Fruit fly (Drosophila melanogaster) whole organism, wandering third instar larva: ENCODE data around the gene Ir94c.

Source experiments
- Abd-B ChIP-seq: fragments of >200 bp; optimal IDR thresholded peaks from 2 replicates; lab custom pipeline; 2017; ENCODE audit warnings: missing biosample characterization, missing genetic modification characterization
- CG9705 ChIP-seq: fragments of 200-800 bp; sonication (Bioruptor generic); optimal IDR thresholded peaks from 2 replicates; lab custom pipeline; 2018; ENCODE audit warnings: missing biosample characterization, mild to moderate bottlenecking, missing genetic modification characterization
- CrebA ChIP-seq: fragments of 200-800 bp; sonication (Bioruptor generic); optimal IDR thresholded peaks from 2 replicates; lab custom pipeline; 2016; ENCODE audit warnings: missing biosample characterization, mild to moderate bottlenecking, missing genetic modification characterization, borderline replicate concordance
- Dfd ChIP-seq: fragments of >200 bp; optimal IDR thresholded peaks from 2 replicates; lab custom pipeline; 2017; ENCODE audit warnings: missing biosample characterization, missing genetic modification characterization
- Dif ChIP-seq: fragments of 200-275, 200-300 bp; sonication (Bioruptor generic); optimal IDR thresholded peaks from 2 replicates; lab custom pipeline; 2018; ENCODE audit warnings: missing biosample characterization, missing genetic modification characterization; ENCODE audit not compliant: partially characterized antibody
- GATAd ChIP-seq: sonication (Bioruptor generic); optimal IDR thresholded peaks from 2 replicates; lab custom pipeline; 2016; ENCODE audit warnings: missing biosample characterization, missing genetic modification characterization
- HLH106 ChIP-seq: fragments of 200-800 bp; optimal IDR thresholded peaks from 3 replicates; lab custom pipeline; 2019; ENCODE audit warnings: missing biosample characterization, mild to moderate bottlenecking, missing genetic modification characterization, moderate library complexity
- Hnf4 ChIP-seq: fragments of 200-800 bp; sonication (Bioruptor generic); optimal IDR thresholded peaks from 2 replicates; lab custom pipeline; 2016; ENCODE audit warnings: missing biosample characterization, mild to moderate bottlenecking, missing genetic modification characterization
- Hr78 ChIP-seq: fragments of >200 bp; optimal IDR thresholded peaks from 2 replicates; lab custom pipeline; 2017; ENCODE audit warnings: missing biosample characterization, missing genetic modification characterization
- Hr83 ChIP-seq: fragments of 200-300 bp; sonication (Bioruptor generic); optimal IDR thresholded peaks from 2 replicates; lab custom pipeline; 2016; ENCODE audit warnings: missing biosample characterization, mild to moderate bottlenecking, missing genetic modification characterization, moderate library complexity; ENCODE audit not compliant: poor library complexity, severe bottlenecking
- Jra ChIP-seq: sonication (Bioruptor generic); optimal IDR thresholded peaks from 2 replicates; lab custom pipeline; 2016; ENCODE audit warnings: missing biosample characterization, missing genetic modification characterization
- Myc ChIP-seq: fragments of >200 bp; optimal IDR thresholded peaks from 2 replicates; lab custom pipeline; 2017
- N ChIP-seq: fragments of >200 bp; optimal IDR thresholded peaks from 2 replicates; lab custom pipeline; 2018; ENCODE audit warnings: missing biosample characterization, missing external identifiers, missing genetic modification characterization
- OdsH ChIP-seq: fragments of 200-800 bp; sonication (Bioruptor generic); optimal IDR thresholded peaks from 2 replicates; lab custom pipeline; 2016; ENCODE audit warnings: missing biosample characterization, mild to moderate bottlenecking, missing genetic modification characterization
- Vsx2 ChIP-seq: fragments of 200-300, 225-300 bp; sonication (Bioruptor generic); optimal IDR thresholded peaks from 2 replicates; lab custom pipeline; 2018; ENCODE audit warnings: missing biosample characterization, missing genetic modification characterization; ENCODE audit not compliant: partially characterized antibody
- br ChIP-seq: fragments of 200-800 bp; sonication (Bioruptor generic); optimal IDR thresholded peaks from 2 replicates; lab custom pipeline; 2016; ENCODE audit warnings: missing biosample characterization, missing genetic modification characterization
- brk ChIP-seq: fragments of 200-800 bp; sonication (Bioruptor generic); optimal IDR thresholded peaks from 2 replicates; lab custom pipeline; 2016; ENCODE audit warnings: missing biosample characterization, mild to moderate bottlenecking, missing genetic modification characterization
- dl ChIP-seq, 2 experiments: fragments of 175-275, 200-275 bp in 1 of 2; fragments of 200-275 bp in 1 of 2; sonication (Bioruptor generic); optimal IDR thresholded peaks; lab custom pipeline; 2018; ENCODE audit warnings: mild to moderate bottlenecking in 2 of 2, missing biosample characterization in 2 of 2, missing genetic modification characterization in 2 of 2, moderate library complexity in 2 of 2; ENCODE audit not compliant: partially characterized antibody in 2 of 2, insufficient read depth in 1 of 2
- dmrt93B ChIP-seq: fragments of 200-800 bp; sonication (Bioruptor generic); optimal IDR thresholded peaks from 2 replicates; lab custom pipeline; 2018; ENCODE audit warnings: missing biosample characterization, mild to moderate bottlenecking, missing genetic modification characterization
- dsf ChIP-seq: sonication (Bioruptor generic); optimal IDR thresholded peaks from 2 replicates; lab custom pipeline; 2016; ENCODE audit warnings: missing biosample characterization, missing genetic modification characterization, borderline replicate concordance
- ey ChIP-seq: fragments of 200-800 bp; sonication (Bioruptor generic); optimal IDR thresholded peaks from 2 replicates; lab custom pipeline; 2016; ENCODE audit warnings: missing biosample characterization, missing genetic modification characterization
- fru ChIP-seq: fragments of 200-800 bp; sonication (Bioruptor generic); optimal IDR thresholded peaks from 3 replicates; lab custom pipeline; 2016; ENCODE audit warnings: missing biosample characterization, mild to moderate bottlenecking, missing genetic modification characterization
- h ChIP-seq: fragments of 200-800 bp; sonication (Bioruptor generic); optimal IDR thresholded peaks from 3 replicates; lab custom pipeline; 2016; ENCODE audit warnings: missing biosample characterization, mild to moderate bottlenecking, missing genetic modification characterization
- jim ChIP-seq: fragments of 175-275, 200-325 bp; sonication (Bioruptor generic); optimal IDR thresholded peaks from 2 replicates; lab custom pipeline; 2016; ENCODE audit warnings: missing biosample characterization, mild to moderate bottlenecking, missing genetic modification characterization
- lola ChIP-seq: fragments of >200 bp; optimal IDR thresholded peaks from 2 replicates; lab custom pipeline; 2017; ENCODE audit warnings: missing biosample characterization, missing genetic modification characterization
- pan ChIP-seq: fragments of >200 bp; optimal IDR thresholded peaks from 2 replicates; lab custom pipeline; 2017
- psq ChIP-seq: fragments of 200-800 bp; sonication (Bioruptor generic); optimal IDR thresholded peaks from 3 replicates; lab custom pipeline; 2017; ENCODE audit warnings: missing biosample characterization, mild to moderate bottlenecking, missing genetic modification characterization, moderate library complexity
- rgr ChIP-seq: fragments of 200-800 bp; sonication (Bioruptor generic); optimal IDR thresholded peaks from 3 replicates; lab custom pipeline; 2016; ENCODE audit warnings: missing biosample characterization, mild to moderate bottlenecking, missing genetic modification characterization
- sage ChIP-seq: fragments of 200-800 bp; sonication (Bioruptor generic); optimal IDR thresholded peaks from 2 replicates; lab custom pipeline; 2016; ENCODE audit warnings: missing biosample characterization, mild to moderate bottlenecking, missing genetic modification characterization
- tai ChIP-seq: sonication (Bioruptor generic); optimal IDR thresholded peaks from 2 replicates; lab custom pipeline; 2016; ENCODE audit warnings: missing biosample characterization, missing genetic modification characterization
- usp ChIP-seq: fragments of >200 bp; optimal IDR thresholded peaks from 2 replicates; lab custom pipeline; 2017; ENCODE audit warnings: missing biosample characterization, missing genetic modification characterization
- woc ChIP-seq: sonication (Bioruptor generic); optimal IDR thresholded peaks from 2 replicates; lab custom pipeline; 2016; ENCODE audit warnings: missing biosample characterization, mild to moderate bottlenecking, missing genetic modification characterization

The Ir94c gene

dm6 chr3R:22158243-22158642 lies 39.0 kb upstream of the Ir94c start:
- TF ChIP-seq br (no peak), Dif (GFP tag; lab: Kevin White, UChicago) (no peak), Jra (GFP tag; lab: Kevin White, UChicago) (no peak), lola (GFP tag; lab: Kevin White, UChicago) (no peak), Hnf4 (GFP tag; lab: Kevin White, UChicago) (no peak), tai (no peak), GATAd (no peak), CG9705 (GFP tag; lab: Kevin White, UChicago) (no peak), dl (GFP tag; optimal IDR thresholded peaks at IDR 0.05; lab: Kevin White, UChicago; ENCODE audit: insufficient read depth in 1 of 2, partially characterized antibody in 2 of 2) (no peak), h (GFP tag; lab: Kevin White, UChicago) (no peak), fru (GFP tag; lab: Kevin White, UChicago) (no peak), usp (no peak), Hr83 (no peak), dsf (GFP tag; lab: Kevin White, UChicago) (no peak), CrebA (GFP tag; lab: Kevin White, UChicago) (no peak), Myc (lab: Kevin White, UChicago) (no peak), psq (GFP tag; lab: Kevin White, UChicago) (no peak)

dm6 chr3R:22153693-22154092 lies 34.4 kb upstream of the Ir94c start:
- TF ChIP-seq Abd-B (GFP tag; lab: Kevin White, UChicago) (no peak), dmrt93B (GFP tag; lab: Kevin White, UChicago) (no peak), jim (GFP tag; lab: Kevin White, UChicago) (no peak)
- TF ChIP-seq, all 38 proteins: peak for 0

dm6 chr3R:22152424-22152823 lies 33.2 kb upstream of the Ir94c start:
- no peak for TF ChIP-seq Hr78
- TF ChIP-seq jim (GFP tag; lab: Kevin White, UChicago): no peak
- TF ChIP-seq pan (lab: Kevin White, UChicago): no peak
- no peak for TF ChIP-seq sage (GFP tag; lab: Kevin White, UChicago)
- no peak for TF ChIP-seq GATAd
- TF ChIP-seq brk (GFP tag; lab: Kevin White, UChicago): no peak
- TF ChIP-seq rgr: no peak
- no peak for TF ChIP-seq N (GFP tag; lab: Kevin White, UChicago)
- TF ChIP-seq Abd-B (GFP tag; lab: Kevin White, UChicago): no peak
- no peak for TF ChIP-seq Vsx2 (GFP tag; lab: Kevin White, UChicago)
- TF ChIP-seq Hr83: no peak
- TF ChIP-seq fru (GFP tag; lab: Kevin White, UChicago): no peak
- no peak for TF ChIP-seq CG9705 (GFP tag; lab: Kevin White, UChicago)
- TF ChIP-seq Jra (GFP tag; lab: Kevin White, UChicago): no peak
- no peak for TF ChIP-seq lola (GFP tag; lab: Kevin White, UChicago)
- TF ChIP-seq Myc (lab: Kevin White, UChicago): no peak
- TF ChIP-seq Dfd: no peak

dm6 chr3R:22150433-22150832 lies 31.2 kb upstream of the Ir94c start:
- TF ChIP-seq Myc (lab: Kevin White, UChicago) (no peak), HLH106 (tag; lab: Kevin White, UChicago) (no peak), brk (GFP tag; lab: Kevin White, UChicago) (no peak), dl (GFP tag; optimal IDR thresholded peaks at IDR 0.05; lab: Kevin White, UChicago; ENCODE audit: insufficient read depth in 1 of 2, partially characterized antibody in 2 of 2) (no peak)

- no peak for TF ChIP-seq dmrt93B (GFP tag; lab: Kevin White, UChicago)
- TF ChIP-seq psq (GFP tag; lab: Kevin White, UChicago): no peak
- no peak for TF ChIP-seq woc (GFP tag; lab: Kevin White, UChicago)
- TF ChIP-seq Abd-B (GFP tag; lab: Kevin White, UChicago): no peak
- no peak for TF ChIP-seq Dif (GFP tag; lab: Kevin White, UChicago)
- no peak for TF ChIP-seq GATAd
- no peak for TF ChIP-seq Vsx2 (GFP tag; lab: Kevin White, UChicago)
- TF ChIP-seq ey (GFP tag; lab: Kevin White, UChicago): no peak
- TF ChIP-seq Jra (GFP tag; lab: Kevin White, UChicago): no peak
- TF ChIP-seq fru (GFP tag; lab: Kevin White, UChicago): no peak
- TF ChIP-seq tai: no peak
- TF ChIP-seq CrebA (GFP tag; lab: Kevin White, UChicago): no peak
- no peak for TF ChIP-seq br
- TF ChIP-seq Hr78: no peak
- TF ChIP-seq Myc (lab: Kevin White, UChicago): no peak
- no peak for TF ChIP-seq CG9705 (GFP tag; lab: Kevin White, UChicago)
- no peak for TF ChIP-seq h (GFP tag; lab: Kevin White, UChicago)
- no peak for TF ChIP-seq OdsH
- no peak for TF ChIP-seq HLH106 (tag; lab: Kevin White, UChicago)
Measured at dm6 chr3R:22149923-22150322, 30.7 kb upstream of the Ir94c start.
